Worm (Caenorhabditis elegans) whole organism, L2 larva: Measurements from ENCODE around the gene col-8.

Source experiments
- aly-2 ChIP-seq: fragments of 150-350 bp; optimal IDR thresholded peaks from 2 replicates; lab custom pipeline; 2014; ENCODE audit warnings: missing biosample characterization, missing genetic modification characterization
- ama-1 ChIP-seq: fragments of 150-350 bp; optimal IDR thresholded peaks from 2 replicates; lab custom pipeline; 2018; ENCODE audit warnings: inconsistent platforms
- ceh-82 ChIP-seq: fragments of 150-350 bp; optimal IDR thresholded peaks from 2 replicates; lab custom pipeline; 2014; ENCODE audit warnings: missing biosample characterization, missing genetic modification characterization
- lin-39 ChIP-seq: fragments of 150-350 bp; optimal IDR thresholded peaks from 2 replicates; lab custom pipeline; 2014; ENCODE audit warnings: missing biosample characterization, missing genetic modification reagents, missing genetic modification characterization
- mdl-1 ChIP-seq, 2 experiments: fragments of 150-350 bp in 1 of 2; sonication (generic microtip) in 1 of 2; optimal IDR thresholded peaks; 2 replicates each; lab custom pipeline; 2017; ENCODE audit warnings: missing biosample characterization in 2 of 2, missing genetic modification characterization in 2 of 2
- nhr-11 ChIP-seq: fragments of 150-350 bp; optimal IDR thresholded peaks from 2 replicates; lab custom pipeline; 2014; ENCODE audit warnings: missing biosample characterization, missing genetic modification characterization
- snpc-4 ChIP-seq: fragments of 150-350 bp; optimal IDR thresholded peaks from 2 replicates; lab custom pipeline; 2014; ENCODE audit warnings: missing biosample characterization, missing genetic modification characterization
- unc-39 ChIP-seq: fragments of 150-350 bp; optimal IDR thresholded peaks from 2 replicates; lab custom pipeline; 2014; ENCODE audit warnings: missing biosample characterization, missing genetic modification characterization
- ztf-1 ChIP-seq: fragments of 200-800 bp; sonication (Bioruptor generic); conservative IDR thresholded peaks from 2 replicates; pipeline ENCODE4 v1.3.6; 2022; ENCODE audit warnings: missing genetic modification characterization, missing compliant biosample characterization

DNA sequence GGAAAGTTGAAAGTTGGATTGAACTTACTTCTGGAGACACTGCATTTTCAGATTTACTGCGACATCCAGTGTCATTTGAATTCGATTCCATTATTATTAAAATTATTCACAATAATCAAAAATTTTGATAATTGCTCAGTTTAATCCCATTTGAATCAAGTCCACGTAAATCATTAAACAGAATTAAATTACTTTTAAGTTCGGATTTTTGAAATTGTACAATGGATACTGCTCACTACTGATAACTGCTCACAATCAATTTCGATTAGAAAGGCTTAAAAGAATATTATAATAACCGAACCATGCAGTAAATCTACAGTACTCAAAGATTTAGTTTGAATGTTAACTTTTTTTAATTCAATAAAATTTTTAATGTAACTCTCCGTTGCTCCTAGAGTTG is 43.8 kb upstream of the col-8 start, which contains the start of gene R01H2.4:
- TF ChIP-seq ztf-1 (GFP tag; lab: Robert Waterston, UW) = no peak
- TF ChIP-seq lin-39 (tag; lab: Kevin White, UChicago) = no peak
- TF ChIP-seq snpc-4 (tag; lab: Kevin White, UChicago) = no peak
- no peak for TF ChIP-seq ceh-82 (tag; lab: Kevin White, UChicago)
- TF ChIP-seq unc-39 (tag; lab: Kevin White, UChicago) = no peak
- no peak for TF ChIP-seq nhr-11
- no peak for TF ChIP-seq mdl-1 (tag; optimal IDR thresholded peaks at IDR 0.05; lab: Kevin White, UChicago)
- no peak for TF ChIP-seq ama-1 (lab: Kevin White, UChicago)
- no peak for TF ChIP-seq aly-2 (tag; lab: Kevin White, UChicago)
